Worm (Caenorhabditis elegans) whole organism, early embryonic: ENCODE data around the gene nfu-1.

Experiments used
- B0310.2 ChIP-seq: sonication (generic microtip); optimal IDR thresholded peaks from 2 replicates; lab custom pipeline; 2016; ENCODE audit warnings: mild to moderate bottlenecking, missing genetic modification characterization, missing compliant biosample characterization
- F13C5.2 ChIP-seq: sonication (generic microtip); optimal IDR thresholded peaks from 2 replicates; lab custom pipeline; 2017; ENCODE audit warnings: mild to moderate bottlenecking, missing genetic modification characterization, inconsistent platforms, missing compliant biosample characterization
- aly-1 ChIP-seq: sonication (generic microtip); optimal IDR thresholded peaks from 2 replicates; lab custom pipeline; 2016; ENCODE audit warnings: missing genetic modification characterization, missing compliant biosample characterization
- ama-1 ChIP-seq: fragments of 150-350 bp; optimal IDR thresholded peaks from 2 replicates; lab custom pipeline; 2014
- ceh-13 ChIP-seq: fragments of 200-800 bp; sonication (Bioruptor generic); optimal IDR thresholded peaks from 2 replicates; lab custom pipeline; 2018; ENCODE audit warnings: mild to moderate bottlenecking, missing genetic modification characterization, missing compliant biosample characterization
- ceh-36 ChIP-seq: sonication (generic microtip); optimal IDR thresholded peaks from 2 replicates; lab custom pipeline; 2016; ENCODE audit warnings: missing genetic modification characterization, inconsistent platforms, missing compliant biosample characterization
- ets-7 ChIP-seq: sonication (generic microtip); optimal IDR thresholded peaks from 2 replicates; lab custom pipeline; 2016; ENCODE audit warnings: missing genotype, missing genetic modification characterization, missing compliant biosample characterization
- flt-1 ChIP-seq: fragments of 200-800 bp; sonication (Bioruptor generic); IDR thresholded peaks from 2 replicates; pipeline ENCODE4 v1.3.6; 2022; ENCODE audit warnings: missing genetic modification characterization, missing compliant biosample characterization
- hmbx-1 ChIP-seq: sonication (generic microtip); optimal IDR thresholded peaks from 2 replicates; lab custom pipeline; 2016; ENCODE audit warnings: mild to moderate bottlenecking, missing genetic modification characterization, missing compliant biosample characterization
- hmg-4 ChIP-seq: fragments of 200-800 bp; sonication (Bioruptor generic); optimal IDR thresholded peaks from 2 replicates; lab custom pipeline; 2018; ENCODE audit warnings: mild to moderate bottlenecking, missing genetic modification characterization, missing compliant biosample characterization
- hnd-1 ChIP-seq: sonication (generic microtip); optimal IDR thresholded peaks from 2 replicates; lab custom pipeline; 2016; ENCODE audit warnings: missing genetic modification characterization, missing compliant biosample characterization
- pes-1 ChIP-seq: fragments of 200-800 bp; sonication (Bioruptor generic); IDR thresholded peaks from 2 replicates; pipeline ENCODE4 v1.3.6; 2022; ENCODE audit warnings: missing genetic modification reagents, missing genetic modification characterization, missing compliant biosample characterization
- scrt-1 ChIP-seq: fragments of 200-800 bp; sonication (Bioruptor generic); IDR thresholded peaks from 2 replicates; pipeline ENCODE4 v1.3.6; 2022; ENCODE audit warnings: missing genetic modification characterization, missing compliant biosample characterization
- sea-1 ChIP-seq: fragments of 200-800 bp; sonication (Bioruptor generic); conservative IDR thresholded peaks from 2 replicates; pipeline ENCODE4 v1.3.6; 2022; ENCODE audit warnings: missing genetic modification characterization, missing compliant biosample characterization
- tbx-11 ChIP-seq: fragments of 200-800 bp; sonication (Bioruptor generic); IDR thresholded peaks from 2 replicates; pipeline ENCODE4 v1.3.6; 2022; ENCODE audit warnings: missing genetic modification characterization, missing compliant biosample characterization
- tbx-37 ChIP-seq: fragments of 200-800 bp; sonication (Bioruptor generic); conservative IDR thresholded peaks from 2 replicates; pipeline ENCODE4 v1.3.6; 2022; ENCODE audit warnings: missing genetic modification reagents, missing genetic modification characterization, missing compliant biosample characterization
- tra-4 ChIP-seq: sonication (generic microtip); optimal IDR thresholded peaks from 2 replicates; lab custom pipeline; 2017; ENCODE audit warnings: missing genetic modification characterization, missing compliant biosample characterization

nfu-1 gene

DNA sequence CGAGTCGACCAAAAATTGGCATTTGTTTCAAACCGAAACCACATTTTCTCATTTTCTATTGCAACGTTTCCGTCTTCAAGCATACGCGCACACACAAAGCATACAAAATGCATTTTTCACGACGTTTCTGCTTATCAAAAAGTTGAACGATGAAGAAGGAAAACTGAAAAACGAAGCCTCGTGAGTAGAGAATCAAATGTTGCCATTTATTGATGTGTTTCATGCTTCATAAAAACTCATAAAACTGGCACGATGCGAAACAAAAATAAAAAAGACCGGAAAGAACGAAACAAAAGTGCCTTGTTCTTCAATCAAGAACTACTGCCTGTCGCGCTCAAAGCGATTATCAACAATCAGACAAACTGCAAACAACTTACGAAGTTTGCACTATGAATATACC is 33.2 kb downstream of the nfu-1 start:
- TF ChIP-seq tbx-37, result no peak
- no peak for TF ChIP-seq ets-7 (tag; lab: Kevin White, UChicago)
- no peak for TF ChIP-seq tbx-11 (GFP tag; lab: Robert Waterston, UW)
- no peak for TF ChIP-seq pes-1 (GFP tag; lab: Robert Waterston, UW)
- TF ChIP-seq ceh-36 (tag; lab: Kevin White, UChicago), result no peak
- no peak for TF ChIP-seq aly-1 (tag; lab: Kevin White, UChicago)
- TF ChIP-seq tra-4 (tag; lab: Kevin White, UChicago), result no peak
- TF ChIP-seq F13C5.2 (tag; lab: Kevin White, UChicago), result no peak
- no peak for TF ChIP-seq B0310.2 (tag; lab: Kevin White, UChicago)
- TF ChIP-seq sea-1 (GFP tag; lab: Robert Waterston, UW), result no peak
- no peak for TF ChIP-seq ceh-13 (GFP tag; lab: Kevin White, UChicago)
- TF ChIP-seq scrt-1 (GFP tag; lab: Robert Waterston, UW), result no peak
- no peak for TF ChIP-seq flt-1 (GFP tag; lab: Robert Waterston, UW)
- TF ChIP-seq hmbx-1 (tag; lab: Kevin White, UChicago), result no peak
- no peak for TF ChIP-seq hmg-4 (GFP tag; lab: Kevin White, UChicago)

DNA sequence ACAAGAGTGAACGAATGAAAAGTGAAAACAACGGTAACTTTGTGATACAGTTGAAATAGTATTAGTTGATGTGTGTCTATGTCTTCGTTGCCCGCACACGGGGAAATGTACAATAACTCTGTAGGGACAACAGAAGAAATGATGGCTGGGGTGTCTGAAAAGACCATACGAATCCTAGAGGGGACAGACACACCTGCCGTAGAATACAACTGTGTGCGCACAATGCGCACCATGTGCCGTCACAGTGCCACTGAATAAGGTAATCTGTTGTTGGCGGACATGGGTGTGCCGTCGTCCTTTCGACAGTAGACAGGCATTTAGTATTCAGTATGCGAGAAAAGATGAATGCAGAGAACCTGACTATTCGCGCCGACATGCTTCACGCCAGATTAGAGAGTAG is 34.0 kb downstream of the nfu-1 start:
- TF ChIP-seq tbx-11 (GFP tag; lab: Robert Waterston, UW) (no peak), hmg-4 (GFP tag; lab: Kevin White, UChicago) (peak; percentile 15), tbx-37 (no peak)

ce11 chrIV:10422230-10422629 is 35.0 kb downstream of the nfu-1 start:
- TF ChIP-seq ceh-36 (tag; lab: Kevin White, UChicago) (no peak), scrt-1 (GFP tag; lab: Robert Waterston, UW) (no peak), B0310.2 (tag; lab: Kevin White, UChicago) (no peak), sea-1 (GFP tag; lab: Robert Waterston, UW) (no peak), F13C5.2 (tag; lab: Kevin White, UChicago) (no peak), ceh-13 (GFP tag; lab: Kevin White, UChicago) (no peak), tra-4 (tag; lab: Kevin White, UChicago) (no peak), hmg-4 (GFP tag; lab: Kevin White, UChicago) (no peak), hnd-1 (tag; lab: Kevin White, UChicago) (no peak), tbx-11 (GFP tag; lab: Robert Waterston, UW) (no peak), ama-1 (no peak), hmbx-1 (tag; lab: Kevin White, UChicago) (no peak), ets-7 (tag; lab: Kevin White, UChicago) (no peak), aly-1 (tag; lab: Kevin White, UChicago) (no peak), flt-1 (GFP tag; lab: Robert Waterston, UW) (no peak), pes-1 (GFP tag; lab: Robert Waterston, UW) (no peak), tbx-37 (no peak)

DNA sequence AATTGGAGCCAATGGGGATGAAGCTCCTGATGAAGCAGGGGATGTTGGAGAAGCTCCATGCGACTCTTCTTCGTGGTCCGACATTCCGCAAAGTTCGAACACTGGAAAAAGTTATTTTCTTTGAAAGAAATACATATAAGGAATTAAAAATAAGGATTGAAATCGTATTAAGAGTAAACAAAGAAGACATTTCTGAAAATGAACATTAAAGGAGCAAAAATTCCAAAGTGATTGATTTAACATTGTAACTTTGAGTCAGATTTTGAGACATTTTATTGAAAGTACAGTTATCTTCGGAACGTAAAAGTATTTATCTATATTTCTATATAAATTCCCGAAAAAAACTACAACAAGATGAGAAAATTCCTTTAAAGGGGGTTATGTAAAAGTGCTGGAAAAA is 37.3 kb downstream of the nfu-1 start, which contains the start of gene F13B12.1:
F13B12.1 (minus strand) TSS at position 101 of the 400 bp plus-strand sequence.
- TF ChIP-seq sea-1 (GFP tag; lab: Robert Waterston, UW), result no peak
- TF ChIP-seq ama-1, result no peak
- no peak for TF ChIP-seq hnd-1 (tag; lab: Kevin White, UChicago)
- no peak for TF ChIP-seq hmbx-1 (tag; lab: Kevin White, UChicago)
- TF ChIP-seq hmg-4 (GFP tag; lab: Kevin White, UChicago), result no peak
- no peak for TF ChIP-seq tbx-11 (GFP tag; lab: Robert Waterston, UW)
- no peak for TF ChIP-seq tra-4 (tag; lab: Kevin White, UChicago)
- TF ChIP-seq ets-7 (tag; lab: Kevin White, UChicago), result no peak
- TF ChIP-seq aly-1 (tag; lab: Kevin White, UChicago), result no peak
- TF ChIP-seq pes-1 (GFP tag; lab: Robert Waterston, UW), result no peak
- TF ChIP-seq F13C5.2 (tag; lab: Kevin White, UChicago), result no peak

DNA sequence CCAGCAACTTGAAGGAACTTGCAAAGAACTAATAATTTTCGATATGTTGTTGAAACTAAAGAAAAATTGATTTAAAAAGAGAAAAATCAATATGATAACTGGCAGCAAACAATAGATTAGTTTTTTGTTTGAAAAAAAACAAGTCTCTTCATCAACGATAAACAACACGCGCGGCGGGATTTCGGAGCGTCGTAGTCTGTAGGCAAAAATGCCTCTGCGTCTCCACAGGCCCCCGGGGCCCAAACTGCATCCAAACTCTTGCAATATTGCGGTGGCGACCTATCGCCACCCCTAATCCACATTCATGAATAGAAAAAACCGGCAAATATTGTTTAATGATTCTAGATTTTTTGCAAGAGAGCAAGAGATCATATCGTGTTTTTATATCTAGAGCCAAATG is 37.9 kb downstream of the nfu-1 start:
- TF ChIP-seq F13C5.2 (tag; lab: Kevin White, UChicago) (peak; percentile 8), B0310.2 (tag; lab: Kevin White, UChicago) (no peak)

DNA sequence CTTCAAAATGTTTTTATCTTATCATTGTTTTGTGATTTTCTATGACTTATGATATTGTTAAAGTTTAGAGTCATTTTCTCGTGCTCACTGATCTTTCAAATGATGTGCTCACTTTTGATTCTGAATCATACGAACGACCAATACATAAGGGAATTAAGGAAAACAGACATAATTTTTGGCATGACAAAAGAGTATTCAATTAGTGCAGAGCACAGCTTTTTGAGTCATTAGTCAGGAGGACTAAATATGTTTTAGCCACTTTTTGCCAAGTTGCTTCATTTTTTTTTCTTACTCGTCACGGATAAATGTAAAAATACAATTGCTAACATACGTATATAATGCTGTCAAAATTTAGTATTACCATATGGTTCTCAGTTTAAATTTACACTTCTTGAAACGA is 41.9 kb downstream of the nfu-1 start, which contains the start of gene F13B12.2:
F13B12.2 (minus strand) TSS at position 2 of the 400 bp plus-strand sequence.
- TF ChIP-seq hnd-1 (tag; lab: Kevin White, UChicago) (no peak), scrt-1 (GFP tag; lab: Robert Waterston, UW) (no peak), ets-7 (tag; lab: Kevin White, UChicago) (no peak), ama-1 (no peak), F13C5.2 (tag; lab: Kevin White, UChicago) (no peak), B0310.2 (tag; lab: Kevin White, UChicago) (no peak), ceh-36 (tag; lab: Kevin White, UChicago) (no peak), hmg-4 (GFP tag; lab: Kevin White, UChicago) (no peak), sea-1 (GFP tag; lab: Robert Waterston, UW) (no peak), flt-1 (GFP tag; lab: Robert Waterston, UW) (no peak), aly-1 (tag; lab: Kevin White, UChicago) (no peak), tbx-37 (no peak), tra-4 (tag; lab: Kevin White, UChicago) (no peak), pes-1 (GFP tag; lab: Robert Waterston, UW) (no peak), ceh-13 (GFP tag; lab: Kevin White, UChicago) (no peak), tbx-11 (GFP tag; lab: Robert Waterston, UW) (no peak)

DNA sequence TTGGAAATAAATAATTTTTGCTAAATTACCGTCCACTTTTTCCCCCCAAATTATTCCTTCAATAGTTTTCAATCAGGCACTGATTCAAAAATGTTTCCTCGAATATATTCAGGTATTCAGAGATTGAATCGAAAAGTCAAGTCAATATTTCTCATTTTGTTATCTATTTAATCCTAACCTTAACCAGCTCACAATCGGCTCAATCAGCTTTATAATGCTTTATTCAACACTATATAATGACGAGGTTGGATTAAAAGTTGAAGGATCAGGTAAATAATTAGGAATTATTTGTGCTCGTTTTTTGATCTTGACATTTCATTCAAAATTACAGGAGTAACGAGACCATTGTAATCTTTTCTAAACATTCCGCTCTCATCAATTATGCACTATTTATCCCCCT is 43.3 kb downstream of the nfu-1 start:
- TF ChIP-seq hmbx-1 (tag; lab: Kevin White, UChicago), result no peak
- TF ChIP-seq scrt-1 (GFP tag; lab: Robert Waterston, UW), result no peak
- TF ChIP-seq hmg-4 (GFP tag; lab: Kevin White, UChicago), result no peak
- TF ChIP-seq tra-4 (tag; lab: Kevin White, UChicago), result no peak
- no peak for TF ChIP-seq pes-1 (GFP tag; lab: Robert Waterston, UW)
- TF ChIP-seq sea-1 (GFP tag; lab: Robert Waterston, UW), result no peak
- no peak for TF ChIP-seq ets-7 (tag; lab: Kevin White, UChicago)
- TF ChIP-seq ceh-36 (tag; lab: Kevin White, UChicago), result no peak
- TF ChIP-seq flt-1 (GFP tag; lab: Robert Waterston, UW), result no peak
- no peak for TF ChIP-seq hnd-1 (tag; lab: Kevin White, UChicago)
- no peak for TF ChIP-seq aly-1 (tag; lab: Kevin White, UChicago)
- TF ChIP-seq tbx-37, result no peak
- TF ChIP-seq ceh-13 (GFP tag; lab: Kevin White, UChicago), result no peak
- TF ChIP-seq B0310.2 (tag; lab: Kevin White, UChicago), result no peak
- no peak for TF ChIP-seq F13C5.2 (tag; lab: Kevin White, UChicago)
- no peak for TF ChIP-seq tbx-11 (GFP tag; lab: Robert Waterston, UW)
- TF ChIP-seq ama-1, result no peak
